Worm (Caenorhabditis elegans) whole organism, midembryonic: ENCODE measurements around the gene clec-173.

Experiments used
- med-1 ChIP-seq: sonication (generic microtip); optimal IDR thresholded peaks from 2 replicates; lab custom pipeline; 2017; ENCODE audit warnings: missing genetic modification characterization, mild to moderate bottlenecking, missing compliant biosample characterization, antibody characterized with exemption, missing genetic modification reagents; ENCODE audit not compliant: insufficient read depth
- tab-1 ChIP-seq: fragments of 200-800 bp; sonication (Bioruptor generic); IDR thresholded peaks from 2 replicates; pipeline ENCODE4 v1.3.6; 2022; ENCODE audit warnings: missing genetic modification characterization, missing compliant biosample characterization

- TF ChIP-seq med-1 (no peak), tab-1 (GFP tag; lab: Robert Waterston, UW) (no peak)
Measured at ce11 chrIV:3300492-3300891, 33.0 kb upstream of the clec-173 start, which contains the start of gene W08E12.5.
